Fruit fly (Drosophila melanogaster) whole organism, embryonic: ENCODE measurements around the gene CG9672.
A peak's percentile ranks its signal among the peaks of the same experiment; 100 is the strongest.

Experiments
- CG10431 ChIP-seq: fragments of 200-800 bp; sonication (Bioruptor generic); optimal IDR thresholded peaks from 3 replicates; lab custom pipeline; 2018; ENCODE audit warnings: missing biosample characterization, mild to moderate bottlenecking, missing genetic modification characterization
- CG10543 ChIP-seq: fragments of 200-800 bp; sonication (Bioruptor generic); optimal IDR thresholded peaks from 3 replicates; lab custom pipeline; 2017; ENCODE audit warnings: missing biosample characterization, mild to moderate bottlenecking, missing genetic modification characterization, moderate library complexity
- CG11696 ChIP-seq: fragments of 200-800 bp; sonication (Bioruptor generic); IDR thresholded peaks from 2 replicates; pipeline ENCODE4 v1.3.6; 2022; ENCODE audit warnings: missing biosample characterization, missing genetic modification characterization
- CG12769 ChIP-seq: fragments of 200-800 bp; sonication (Bioruptor generic); optimal IDR thresholded peaks from 2 replicates; lab custom pipeline; 2019; ENCODE audit warnings: missing biosample characterization, mild to moderate bottlenecking, missing genetic modification characterization, moderate library complexity
- CG13775 ChIP-seq: fragments of 200-800 bp; sonication (Bioruptor generic); optimal IDR thresholded peaks from 3 replicates; lab custom pipeline; 2017; ENCODE audit warnings: missing biosample characterization, mild to moderate bottlenecking, missing genetic modification characterization
- CG14710 ChIP-seq: fragments of 200-800 bp; sonication (Bioruptor generic); optimal IDR thresholded peaks from 3 replicates; lab custom pipeline; 2019; ENCODE audit warnings: missing biosample characterization, mild to moderate bottlenecking, missing genetic modification characterization, moderate library complexity
- CG14860 ChIP-seq: fragments of 200-800 bp; sonication (Bioruptor generic); IDR thresholded peaks from 3 replicates; pipeline ENCODE4 v1.3.6; 2022; ENCODE audit warnings: missing biosample characterization, missing genetic modification characterization; ENCODE audit not compliant: partially characterized antibody
- CG15479 ChIP-seq: fragments of 200-800 bp; sonication (Bioruptor generic); optimal IDR thresholded peaks from 3 replicates; lab custom pipeline; 2019; ENCODE audit warnings: missing biosample characterization, mild to moderate bottlenecking, missing genetic modification characterization, moderate library complexity
- CG16863 ChIP-seq: fragments of 200-800 bp; sonication (Bioruptor generic); optimal IDR thresholded peaks from 3 replicates; lab custom pipeline; 2016; ENCODE audit warnings: missing biosample characterization, missing genetic modification characterization
- CG18599 ChIP-seq: fragments of 200-800 bp; sonication (Bioruptor generic); optimal IDR thresholded peaks from 3 replicates; lab custom pipeline; 2017; ENCODE audit warnings: missing biosample characterization, missing genetic modification characterization, mild to moderate bottlenecking, moderate library complexity, missing genetic modification reagents
- CG33213 ChIP-seq: fragments of 200-800 bp; sonication (Bioruptor generic); optimal IDR thresholded peaks from 3 replicates; lab custom pipeline; 2016; ENCODE audit warnings: missing biosample characterization, missing genetic modification characterization
- CG43689 ChIP-seq: fragments of 200-800 bp; sonication (Bioruptor generic); IDR thresholded peaks from 2 replicates; pipeline ENCODE4 v1.3.6; 2022; ENCODE audit warnings: missing biosample characterization, missing genetic modification characterization
- CG6765 ChIP-seq: fragments of 200-800 bp; sonication (Bioruptor generic); optimal IDR thresholded peaks from 3 replicates; lab custom pipeline; 2017; ENCODE audit warnings: missing biosample characterization, mild to moderate bottlenecking, missing genetic modification characterization
- CG9727 ChIP-seq: fragments of 200-800 bp; sonication (Bioruptor generic); optimal IDR thresholded peaks from 3 replicates; lab custom pipeline; 2017; ENCODE audit warnings: missing biosample characterization, mild to moderate bottlenecking, missing genetic modification characterization
- CG9817 ChIP-seq: fragments of 200-800 bp; sonication (Bioruptor generic); optimal IDR thresholded peaks from 2 replicates; lab custom pipeline; 2018; ENCODE audit warnings: missing biosample characterization, mild to moderate bottlenecking, missing genetic modification characterization, moderate library complexity
- Dip2 ChIP-seq: fragments of 200-800 bp; sonication (Bioruptor generic); IDR thresholded peaks from 2 replicates; pipeline ENCODE4 v1.3.6; 2022; ENCODE audit warnings: missing biosample characterization, missing genetic modification characterization
- Dip3 ChIP-seq: fragments of 200-800 bp; sonication (Bioruptor generic); optimal IDR thresholded peaks from 3 replicates; lab custom pipeline; 2016; ENCODE audit warnings: missing biosample characterization, missing genetic modification characterization
- H15 ChIP-seq: fragments of 200-800 bp; sonication (Bioruptor generic); IDR thresholded peaks from 3 replicates; pipeline ENCODE4 v1.3.6; 2022; ENCODE audit warnings: missing biosample characterization, missing genetic modification characterization
- HLHmδ ChIP-seq: fragments of 200-800 bp; sonication (Bioruptor generic); optimal IDR thresholded peaks from 2 replicates; lab custom pipeline; 2018; ENCODE audit warnings: missing biosample characterization, mild to moderate bottlenecking, missing genetic modification characterization, moderate library complexity
- MBD-R2 ChIP-seq: fragments of 200-800 bp; sonication (Bioruptor generic); IDR thresholded peaks from 2 replicates; pipeline ENCODE4 v1.3.6; 2022; ENCODE audit warnings: missing biosample characterization, missing genetic modification characterization
- Myb ChIP-seq: fragments of 200-800 bp; sonication (Bioruptor generic); optimal IDR thresholded peaks from 2 replicates; lab custom pipeline; 2016; ENCODE audit warnings: missing biosample characterization, missing genetic modification characterization
- Nf-YB ChIP-seq: fragments of 200-800 bp; sonication (Bioruptor generic); optimal IDR thresholded peaks from 3 replicates; lab custom pipeline; 2019; ENCODE audit warnings: missing biosample characterization, mild to moderate bottlenecking, missing genetic modification characterization, moderate library complexity
- Side ChIP-seq: fragments of 200-800 bp; sonication (Bioruptor generic); optimal IDR thresholded peaks from 2 replicates; lab custom pipeline; 2016; ENCODE audit warnings: missing biosample characterization, missing genetic modification characterization
- YL-1 ChIP-seq: fragments of 200-800 bp; sonication (Bioruptor generic); optimal IDR thresholded peaks from 3 replicates; lab custom pipeline; 2017; ENCODE audit warnings: missing biosample characterization, mild to moderate bottlenecking, missing genetic modification characterization
- al ChIP-seq: fragments of 200-800 bp; sonication (Bioruptor generic); IDR thresholded peaks from 2 replicates; pipeline ENCODE4 v1.3.6; 2022; ENCODE audit warnings: missing biosample characterization, missing genetic modification characterization
- ara ChIP-seq: fragments of 200-800 bp; sonication (Bioruptor generic); IDR thresholded peaks from 2 replicates; pipeline ENCODE4 v1.3.6; 2022; ENCODE audit warnings: missing biosample characterization, missing genetic modification characterization
- cad ChIP-seq: fragments of >200 bp; optimal IDR thresholded peaks from 2 replicates; lab custom pipeline; 2017; ENCODE audit warnings: missing biosample characterization, missing genetic modification characterization
- cas ChIP-seq: fragments of 200-800 bp; sonication (Bioruptor generic); IDR thresholded peaks from 2 replicates; pipeline ENCODE4 v1.3.6; 2022; ENCODE audit warnings: missing biosample characterization, missing genetic modification characterization
- cg ChIP-seq: fragments of 200-800 bp; sonication (Bioruptor generic); optimal IDR thresholded peaks from 3 replicates; lab custom pipeline; 2019; ENCODE audit warnings: missing biosample characterization, mild to moderate bottlenecking, missing genetic modification characterization, moderate library complexity
- chif ChIP-seq, 2 experiments: fragments of 200-800 bp; sonication (Bioruptor generic); optimal IDR thresholded peaks; 3 replicates each; lab custom pipeline; 2016; ENCODE audit warnings: missing biosample characterization in 2 of 2, missing genetic modification characterization in 2 of 2
- dysf ChIP-seq: fragments of 200-800 bp; sonication (Bioruptor generic); IDR thresholded peaks from 3 replicates; pipeline ENCODE4 v1.3.6; 2022; ENCODE audit warnings: missing biosample characterization, missing genetic modification characterization
- eyg ChIP-seq: fragments of 200-800 bp; sonication (Bioruptor generic); optimal IDR thresholded peaks from 3 replicates; lab custom pipeline; 2016; ENCODE audit warnings: missing biosample characterization, missing genetic modification characterization
- ftz-f1 ChIP-seq: fragments of 200-800 bp; sonication (Bioruptor generic); optimal IDR thresholded peaks from 2 replicates; lab custom pipeline; 2016; ENCODE audit warnings: missing biosample characterization, missing genetic modification characterization
- hkb ChIP-seq, 2 experiments: fragments of 200-800 bp in 1 of 2; fragments of >200 bp in 1 of 2; sonication (Bioruptor generic) in 1 of 2; IDR thresholded peaks in 1 of 2; optimal IDR thresholded peaks in 1 of 2; 2 replicates each; pipeline versions ENCODE4 v1.3.6 to Lab custom; 2017 to 2022; ENCODE audit warnings: missing biosample characterization in 1 of 2, missing genetic modification characterization in 1 of 2
- lov ChIP-seq, 2 experiments: fragments of 200-800 bp in 1 of 2; fragments of >200 bp in 1 of 2; sonication (Bioruptor generic) in 1 of 2; IDR thresholded peaks in 1 of 2; optimal IDR thresholded peaks in 1 of 2; 2 replicates in 1 of 2; 3 replicates in 1 of 2; pipeline versions ENCODE4 v1.3.6 to Lab custom; 2017 to 2022; ENCODE audit warnings: missing biosample characterization in 1 of 2, missing genetic modification characterization in 1 of 2
- mirr ChIP-seq: fragments of 200-800 bp; sonication (Bioruptor generic); optimal IDR thresholded peaks from 3 replicates; lab custom pipeline; 2018; ENCODE audit warnings: missing biosample characterization, mild to moderate bottlenecking, missing genetic modification characterization
- nerfin-1 ChIP-seq: fragments of 200-800 bp; sonication (Bioruptor generic); optimal IDR thresholded peaks from 3 replicates; lab custom pipeline; 2019; ENCODE audit warnings: missing biosample characterization, mild to moderate bottlenecking, missing genetic modification characterization, moderate library complexity
- org-1 ChIP-seq: fragments of 200-800 bp; sonication (Bioruptor generic); optimal IDR thresholded peaks from 2 replicates; lab custom pipeline; 2017; ENCODE audit warnings: missing biosample characterization, missing genetic modification characterization
- sc ChIP-seq, 3 experiments: fragments of >200 bp in 2 of 3; fragments of 200-800 bp in 1 of 3; sonication (Bioruptor generic) in 1 of 3; optimal IDR thresholded peaks; 2 replicates in 2 of 3; 3 replicates in 1 of 3; lab custom pipeline; 2017; ENCODE audit warnings: mild to moderate bottlenecking in 1 of 3, missing biosample characterization in 1 of 3, missing genetic modification characterization in 1 of 3, missing genetic modification reagents in 1 of 3
- sima ChIP-seq: fragments of 200-800 bp; sonication (Bioruptor generic); optimal IDR thresholded peaks from 2 replicates; lab custom pipeline; 2016; ENCODE audit warnings: missing biosample characterization, missing genetic modification characterization
- sna ChIP-seq: fragments of 200-800 bp; sonication (Bioruptor generic); IDR thresholded peaks from 2 replicates; pipeline ENCODE4 v1.3.6; 2022; ENCODE audit warnings: missing biosample characterization, missing genetic modification characterization; ENCODE audit not compliant: partially characterized antibody
- sqz ChIP-seq: fragments of 200-800 bp; sonication (Bioruptor generic); optimal IDR thresholded peaks from 3 replicates; lab custom pipeline; 2018; ENCODE audit warnings: missing biosample characterization, mild to moderate bottlenecking, missing genetic modification characterization
- stwl ChIP-seq: fragments of 200-800 bp; sonication (Bioruptor generic); optimal IDR thresholded peaks from 3 replicates; lab custom pipeline; 2018; ENCODE audit warnings: missing biosample characterization, mild to moderate bottlenecking, missing genetic modification characterization, moderate library complexity
- tll ChIP-seq, 2 experiments: fragments of 200-800 bp in 1 of 2; fragments of >200 bp in 1 of 2; sonication (Bioruptor generic) in 1 of 2; optimal IDR thresholded peaks; 2 replicates each; lab custom pipeline; 2017 to 2019; ENCODE audit warnings: missing biosample characterization in 2 of 2, missing genetic modification characterization in 2 of 2, mild to moderate bottlenecking in 1 of 2, moderate library complexity in 1 of 2

CG9672 gene

DNA sequence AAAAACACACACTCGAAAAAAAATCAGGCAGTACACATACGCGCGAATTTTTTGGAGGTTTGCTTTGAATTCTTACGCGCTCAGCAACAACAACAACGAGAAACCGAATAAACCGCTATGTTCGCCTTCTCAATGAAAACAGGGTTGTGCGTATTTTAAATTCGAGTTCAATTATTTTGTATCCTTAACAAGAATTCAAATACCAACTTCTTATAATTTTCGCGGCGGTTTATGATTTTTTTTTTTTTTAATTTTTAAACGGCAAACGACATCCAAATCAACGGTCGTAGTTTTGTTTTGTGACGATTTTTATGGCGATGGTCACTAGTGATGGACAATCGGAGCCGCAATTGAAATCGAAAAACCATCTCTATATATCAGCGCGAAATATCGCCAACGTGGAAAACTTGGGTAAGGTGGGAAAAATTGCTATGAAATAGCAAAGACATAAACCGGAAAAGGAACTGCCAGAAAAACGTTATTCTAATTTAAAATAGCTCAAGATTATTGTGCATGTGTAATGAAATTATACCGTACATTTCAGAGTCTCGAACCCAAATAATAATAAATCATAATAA is 45.0 kb upstream of the CG9672 start, which contains the start of gene goe (continued):
- peak; percentile 89 for TF ChIP-seq CG33213
- TF ChIP-seq CG16863 (GFP tag; lab: Kevin White, UChicago): peak; percentile 56
- peak; percentile 68; the same call in 2 of the 3 replicates for TF ChIP-seq H15 (GFP tag; lab: Robert Waterston, UW)
- TF ChIP-seq eyg (GFP tag; lab: Kevin White, UChicago): peak; percentile 68
- peak; percentile 67 for TF ChIP-seq MBD-R2 (GFP tag; lab: Robert Waterston, UW)
- TF ChIP-seq hkb (optimal IDR thresholded peaks at IDR 0.05; lab: Kevin White, UChicago): no peak
- peak; percentile 68 for TF ChIP-seq hkb (GFP tag; IDR thresholded peaks at IDR 0.05; lab: Robert Waterston, UW)
- TF ChIP-seq CG13775 (GFP tag; lab: Kevin White, UChicago): peak; percentile 76
- TF ChIP-seq cas (GFP tag; lab: Robert Waterston, UW): no peak; the same call in 1 of the 2 replicates
- TF ChIP-seq sima: peak; percentile 72
- TF ChIP-seq CG15479 (GFP tag; lab: Kevin White, UChicago): no peak
- TF ChIP-seq sc (optimal IDR thresholded peaks at IDR 0.05; lab: Kevin White, UChicago): no peak
- TF ChIP-seq sc (GFP tag; optimal IDR thresholded peaks at IDR 0.05; lab: Kevin White, UChicago): peak; percentile 55

DNA sequence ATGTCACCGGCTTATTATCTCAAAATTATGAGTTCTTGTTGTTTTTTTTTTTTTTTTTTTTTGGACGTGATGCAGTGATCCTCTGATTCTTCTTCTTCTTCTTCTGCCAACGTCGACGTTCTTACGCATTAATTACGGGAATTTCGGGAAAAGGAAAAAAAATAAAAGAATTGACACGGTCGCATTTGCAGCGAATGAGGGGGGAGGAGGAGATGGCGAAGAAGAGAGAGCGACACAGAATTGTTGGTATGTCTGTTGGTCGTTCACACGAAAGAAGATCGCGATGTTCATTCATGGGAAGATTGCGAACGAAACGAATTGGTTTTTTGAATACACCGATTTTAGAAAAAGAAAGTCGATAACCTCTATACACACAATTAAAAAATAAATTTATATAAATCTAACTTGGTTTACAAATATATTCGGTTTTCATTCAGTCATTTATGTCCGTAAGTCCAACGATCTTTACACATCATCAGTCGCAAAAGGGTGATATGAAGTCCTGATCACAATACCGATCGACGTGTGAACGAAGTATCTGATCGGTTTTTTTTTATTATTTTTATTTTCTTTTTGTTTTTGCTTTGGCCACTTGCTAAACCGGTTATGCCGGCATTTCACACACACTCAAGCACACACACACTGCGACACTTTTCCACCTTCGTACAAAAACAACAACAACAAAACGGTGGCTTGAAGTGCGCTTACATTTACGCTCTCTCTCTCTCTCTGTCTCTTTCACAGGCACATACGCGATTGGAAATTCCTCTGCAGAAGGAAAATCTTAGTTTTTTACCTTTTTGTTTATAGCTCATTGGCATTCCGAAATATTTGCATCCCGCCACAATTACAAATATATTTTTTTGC is 44.3 kb upstream of the CG9672 start:
- TF ChIP-seq stwl (tag; lab: Kevin White, UChicago) (no peak), dysf (peak; percentile 74; the same call in 2 of the 3 replicates), chif (GFP tag; optimal IDR thresholded peaks at IDR 0.05; lab: Kevin White, UChicago) (peak in 1 of 2 experiments; percentile 16), al (GFP tag; lab: Robert Waterston, UW) (no peak), CG9817 (tag; lab: Kevin White, UChicago) (peak; percentile 56), HLHmδ (no peak), tll (GFP tag; optimal IDR thresholded peaks at IDR 0.05; lab: Kevin White, UChicago) (no peak), YL-1 (peak; percentile 4), CG11696 (GFP tag; lab: Robert Waterston, UW) (peak; percentile 15; the same call in 1 of the 2 replicates), CG10431 (GFP tag; lab: Kevin White, UChicago) (peak; percentile 27), lov (optimal IDR thresholded peaks at IDR 0.05; lab: Kevin White, UChicago) (no peak), lov (GFP tag; IDR thresholded peaks at IDR 0.05; lab: Robert Waterston, UW) (0 out of 3 replicates have a peak, but pooled peaks have one; percentile 27), cg (peak; percentile 80), CG18599 (GFP tag; lab: Kevin White, UChicago) (peak; percentile 77), CG6765 (peak; percentile 38), CG14860 (no peak), sqz (GFP tag; lab: Kevin White, UChicago) (peak; percentile 97), CG43689 (GFP tag; lab: Robert Waterston, UW) (no peak), cad (GFP tag; lab: Kevin White, UChicago) (no peak), CG14710 (tag; lab: Kevin White, UChicago) (peak; percentile 77), mirr (GFP tag; lab: Kevin White, UChicago) (no peak), org-1 (GFP tag; lab: Kevin White, UChicago) (peak; percentile 59), Dip2 (GFP tag; lab: Robert Waterston, UW) (no peak), Side (GFP tag; lab: Kevin White, UChicago) (no peak), Dip3 (GFP tag; lab: Kevin White, UChicago) (no peak), CG12769 (tag; lab: Kevin White, UChicago) (peak; percentile 18), MBD-R2 (GFP tag; lab: Robert Waterston, UW) (peak; percentile 12; the same call in 1 of the 2 replicates), nerfin-1 (peak; percentile 65), sna (GFP tag; lab: Robert Waterston, UW) (no peak), Myb (GFP tag; lab: Kevin White, UChicago) (no peak), Nf-YB (peak; percentile 58), CG10543 (GFP tag; lab: Kevin White, UChicago) (peak; percentile 68), ftz-f1 (GFP tag; lab: Kevin White, UChicago) (no peak), CG9727 (GFP tag; lab: Kevin White, UChicago) (peak; percentile 81), ara (GFP tag; lab: Robert Waterston, UW) (peak; percentile 53; the same call in 1 of the 2 replicates)
